Fruit fly (Drosophila melanogaster) whole organism, adult: ENCODE results near the gene CG4766.

ENCODE experiments used
- CG11617 ChIP-seq: fragments of 200-800 bp; sonication (Bioruptor generic); optimal IDR thresholded peaks from 2 replicates; lab custom pipeline; 2017; ENCODE audit warnings: mild to moderate bottlenecking, missing biosample characterization, missing genetic modification reagents, missing genetic modification characterization
- CG12768 ChIP-seq: fragments of 200-800 bp; sonication (Bioruptor generic); optimal IDR thresholded peaks from 2 replicates; lab custom pipeline; 2017; ENCODE audit warnings: missing biosample characterization, missing genetic modification characterization, mild to moderate bottlenecking, moderate library complexity, missing genetic modification reagents
- CG14711 ChIP-seq: fragments of 200-800 bp; sonication (Bioruptor generic); optimal IDR thresholded peaks from 2 replicates; lab custom pipeline; 2018; ENCODE audit warnings: missing biosample characterization, mild to moderate bottlenecking, missing genetic modification characterization, moderate library complexity
- CG1620 ChIP-seq: fragments of 200-800 bp; sonication (Bioruptor generic); optimal IDR thresholded peaks from 2 replicates; lab custom pipeline; 2016; ENCODE audit warnings: missing biosample characterization, missing genetic modification characterization
- CG33017 ChIP-seq: fragments of 200-800 bp; sonication (Bioruptor generic); optimal IDR thresholded peaks from 2 replicates; lab custom pipeline; 2018; ENCODE audit warnings: missing biosample characterization, mild to moderate bottlenecking, missing genetic modification characterization, moderate library complexity
- CG5204 ChIP-seq: fragments of 200-800 bp; sonication (Bioruptor generic); optimal IDR thresholded peaks from 2 replicates; lab custom pipeline; 2016; ENCODE audit warnings: missing biosample characterization, missing genetic modification characterization
- CG7045 ChIP-seq: fragments of 200-800 bp; sonication (Bioruptor generic); optimal IDR thresholded peaks from 2 replicates; lab custom pipeline; 2017; ENCODE audit warnings: missing biosample characterization, mild to moderate bottlenecking, missing genetic modification characterization
- CG7101 ChIP-seq: fragments of 200-800 bp; sonication (Bioruptor generic); optimal IDR thresholded peaks from 2 replicates; lab custom pipeline; 2018; ENCODE audit warnings: missing biosample characterization, mild to moderate bottlenecking, missing genetic modification characterization, moderate library complexity
- Clk ChIP-seq: fragments of 200-800 bp; sonication (Bioruptor generic); optimal IDR thresholded peaks from 2 replicates; lab custom pipeline; 2017; ENCODE audit warnings: missing biosample characterization, missing genetic modification characterization
- Crg-1 ChIP-seq: fragments of 200-800 bp; sonication (Bioruptor generic); optimal IDR thresholded peaks from 2 replicates; lab custom pipeline; 2016; ENCODE audit warnings: missing biosample characterization, missing genetic modification characterization
- Hr96 ChIP-seq: fragments of 200-800 bp; sonication (Bioruptor generic); optimal IDR thresholded peaks from 2 replicates; lab custom pipeline; 2016; ENCODE audit warnings: missing biosample characterization, missing genetic modification characterization
- Mnt ChIP-seq: fragments of 200-800 bp; sonication (Bioruptor generic); optimal IDR thresholded peaks from 2 replicates; lab custom pipeline; 2016; ENCODE audit warnings: missing biosample characterization, mild to moderate bottlenecking, missing genetic modification characterization
- bab1 ChIP-seq: fragments of 200-800 bp; sonication (Bioruptor generic); optimal IDR thresholded peaks from 3 replicates; lab custom pipeline; 2019; ENCODE audit warnings: missing biosample characterization, mild to moderate bottlenecking, missing genetic modification characterization, moderate library complexity
- cic ChIP-seq: fragments of 200-800 bp; sonication (Bioruptor generic); optimal IDR thresholded peaks from 2 replicates; lab custom pipeline; 2017; ENCODE audit warnings: missing biosample characterization, mild to moderate bottlenecking, missing genetic modification characterization, moderate library complexity
- cnc ChIP-seq, 2 experiments: fragments of >200 bp; optimal IDR thresholded peaks; 2 replicates each; lab custom pipeline; 2017
- kay ChIP-seq: fragments of 200-800 bp; sonication (Bioruptor generic); peaks from one replicate; lab custom pipeline; 2016; ENCODE audit warnings: missing biosample characterization, missing genetic modification characterization, borderline replicate concordance
- ovo ChIP-seq: fragments of 200-800 bp; sonication (Bioruptor generic); optimal IDR thresholded peaks from 2 replicates; lab custom pipeline; 2016; ENCODE audit warnings: missing biosample characterization, missing genetic modification characterization
- pad ChIP-seq: fragments of 200-800 bp; sonication (Bioruptor generic); optimal IDR thresholded peaks from 3 replicates; lab custom pipeline; 2017; ENCODE audit warnings: missing biosample characterization, missing genetic modification characterization, mild to moderate bottlenecking, moderate library complexity, missing genetic modification reagents
- tj ChIP-seq: fragments of 200-800 bp; sonication (Bioruptor generic); optimal IDR thresholded peaks from 3 replicates; lab custom pipeline; 2017; ENCODE audit warnings: missing biosample characterization, mild to moderate bottlenecking, missing genetic modification characterization, moderate library complexity
- toe ChIP-seq: fragments of 200-800 bp; sonication (Bioruptor generic); optimal IDR thresholded peaks from 2 replicates; lab custom pipeline; 2016; ENCODE audit warnings: missing biosample characterization, missing genetic modification characterization

The CG4766 gene

dm6 chrX:6031692-6032091 is 31.1 kb upstream of the CG4766 start:
- TF ChIP-seq cic (GFP tag; lab: Kevin White, UChicago) (no peak), pad (GFP tag; lab: Kevin White, UChicago) (no peak), cnc (optimal IDR thresholded peaks at IDR 0.05; lab: Kevin White, UChicago) (no peak), toe (GFP tag; lab: Kevin White, UChicago) (no peak), CG33017 (tag; lab: Kevin White, UChicago) (no peak), ovo (GFP tag; lab: Kevin White, UChicago) (no peak)

- no peak for TF ChIP-seq kay
- TF ChIP-seq pad (GFP tag; lab: Kevin White, UChicago) = no peak
- no peak for TF ChIP-seq CG11617
- no peak for TF ChIP-seq cnc (optimal IDR thresholded peaks at IDR 0.05; lab: Kevin White, UChicago)
- no peak for TF ChIP-seq Hr96 (GFP tag; lab: Kevin White, UChicago)
- no peak for TF ChIP-seq CG33017 (tag; lab: Kevin White, UChicago)
- no peak for TF ChIP-seq Crg-1 (GFP tag; lab: Kevin White, UChicago)
- no peak for TF ChIP-seq CG1620 (GFP tag; lab: Kevin White, UChicago)
- TF ChIP-seq toe (GFP tag; lab: Kevin White, UChicago) = no peak
- no peak for TF ChIP-seq CG14711 (tag; lab: Kevin White, UChicago)
These were observed 30.0 kb upstream of the CG4766 start for dm6 chrX:6030593-6030992.

dm6 chrX:6030010-6030409 is 29.4 kb upstream of the CG4766 start:
- TF ChIP-seq CG7101 = no peak
- TF ChIP-seq CG1620 (GFP tag; lab: Kevin White, UChicago) = no peak
- no peak for TF ChIP-seq CG5204
- no peak for TF ChIP-seq cnc (optimal IDR thresholded peaks at IDR 0.05; lab: Kevin White, UChicago)
- TF ChIP-seq Clk (GFP tag; lab: Kevin White, UChicago) = no peak
- no peak for TF ChIP-seq tj (GFP tag; lab: Kevin White, UChicago)
- no peak for TF ChIP-seq CG7045 (GFP tag; lab: Kevin White, UChicago)
- no peak for TF ChIP-seq toe (GFP tag; lab: Kevin White, UChicago)
- TF ChIP-seq Hr96 (GFP tag; lab: Kevin White, UChicago) = no peak

DNA sequence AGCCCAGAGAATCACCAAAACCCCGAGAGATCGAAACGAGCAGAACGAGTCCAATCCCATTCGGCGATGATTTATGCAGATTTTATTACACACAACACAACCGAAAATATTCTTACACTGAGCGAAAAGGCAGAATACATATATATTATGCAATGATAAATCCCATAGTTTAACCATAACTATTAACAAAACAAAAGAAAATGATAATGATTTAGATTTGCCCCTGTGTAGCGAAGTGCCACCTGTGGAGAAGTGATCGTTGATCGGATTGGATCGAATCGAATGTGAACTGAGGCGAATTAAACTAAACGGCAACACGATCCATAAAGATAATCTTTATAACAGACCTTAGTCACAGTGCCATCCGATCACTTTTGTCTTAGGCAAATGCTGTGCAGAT is 28.4 kb upstream of the CG4766 start:
- TF ChIP-seq kay = no peak
- TF ChIP-seq pad (GFP tag; lab: Kevin White, UChicago) = no peak
- TF ChIP-seq tj (GFP tag; lab: Kevin White, UChicago) = no peak
- no peak for TF ChIP-seq Clk (GFP tag; lab: Kevin White, UChicago)
- no peak for TF ChIP-seq CG33017 (tag; lab: Kevin White, UChicago)
- TF ChIP-seq Mnt (GFP tag; lab: Kevin White, UChicago) = no peak
- TF ChIP-seq toe (GFP tag; lab: Kevin White, UChicago) = no peak
- TF ChIP-seq cnc (optimal IDR thresholded peaks at IDR 0.05; lab: Kevin White, UChicago) = no peak
- TF ChIP-seq Crg-1 (GFP tag; lab: Kevin White, UChicago) = no peak
- no peak for TF ChIP-seq CG5204
- no peak for TF ChIP-seq CG11617

dm6 chrX:6027846-6028245 is 27.2 kb upstream of the CG4766 start:
- TF ChIP-seq pad (GFP tag; lab: Kevin White, UChicago) (no peak), Hr96 (GFP tag; lab: Kevin White, UChicago) (no peak), CG7045 (GFP tag; lab: Kevin White, UChicago) (no peak), CG7101 (no peak), CG1620 (GFP tag; lab: Kevin White, UChicago) (no peak), ovo (GFP tag; lab: Kevin White, UChicago) (no peak), toe (GFP tag; lab: Kevin White, UChicago) (no peak), CG12768 (GFP tag; lab: Kevin White, UChicago) (no peak), bab1 (GFP tag; lab: Kevin White, UChicago) (no peak), CG33017 (tag; lab: Kevin White, UChicago) (no peak), kay (no peak), Mnt (GFP tag; lab: Kevin White, UChicago) (no peak), CG5204 (no peak)

DNA sequence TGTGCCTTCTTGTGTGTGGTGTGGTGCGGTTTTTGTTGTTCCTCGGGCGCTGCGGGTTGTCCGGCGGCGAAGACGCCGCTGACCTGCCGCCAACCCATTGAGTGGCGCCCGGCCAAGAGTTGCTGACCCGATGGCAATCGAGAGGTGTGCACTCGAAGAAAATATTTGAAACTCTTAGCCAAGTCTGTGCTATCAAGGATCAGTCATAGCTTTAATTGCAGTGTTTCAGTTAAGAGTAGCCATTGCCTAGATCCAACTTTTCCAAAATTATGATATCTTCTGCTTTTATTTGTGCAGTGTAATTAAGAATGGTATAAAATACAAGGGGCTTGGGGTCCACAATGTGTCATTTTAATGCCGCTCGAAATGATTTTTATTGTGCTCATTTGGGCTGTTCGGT is 24.0 kb upstream of the CG4766 start:
- no peak for TF ChIP-seq ovo (GFP tag; lab: Kevin White, UChicago)
- TF ChIP-seq CG7045 (GFP tag; lab: Kevin White, UChicago) = no peak
- TF ChIP-seq CG11617 = no peak
- no peak for TF ChIP-seq tj (GFP tag; lab: Kevin White, UChicago)
- no peak for TF ChIP-seq CG1620 (GFP tag; lab: Kevin White, UChicago)
- no peak for TF ChIP-seq bab1 (GFP tag; lab: Kevin White, UChicago)
- TF ChIP-seq CG12768 (GFP tag; lab: Kevin White, UChicago) = no peak
- TF ChIP-seq CG7101 = no peak
- no peak for TF ChIP-seq toe (GFP tag; lab: Kevin White, UChicago)
- no peak for TF ChIP-seq pad (GFP tag; lab: Kevin White, UChicago)
- TF ChIP-seq cnc (optimal IDR thresholded peaks at IDR 0.05; lab: Kevin White, UChicago) = no peak
- no peak for TF ChIP-seq CG5204

dm6 chrX:6022090-6022489 is 21.5 kb upstream of the CG4766 start:
- TF ChIP-seq CG7101 (no peak), bab1 (GFP tag; lab: Kevin White, UChicago) (no peak), CG11617 (no peak), Crg-1 (GFP tag; lab: Kevin White, UChicago) (no peak), CG12768 (GFP tag; lab: Kevin White, UChicago) (no peak), ovo (GFP tag; lab: Kevin White, UChicago) (no peak), CG1620 (GFP tag; lab: Kevin White, UChicago) (no peak), CG5204 (no peak), cic (GFP tag; lab: Kevin White, UChicago) (no peak), CG33017 (tag; lab: Kevin White, UChicago) (no peak), Mnt (GFP tag; lab: Kevin White, UChicago) (no peak), Hr96 (GFP tag; lab: Kevin White, UChicago) (no peak), pad (GFP tag; lab: Kevin White, UChicago) (no peak), toe (GFP tag; lab: Kevin White, UChicago) (no peak), cnc (optimal IDR thresholded peaks at IDR 0.05; lab: Kevin White, UChicago) (no peak), CG7045 (GFP tag; lab: Kevin White, UChicago) (no peak), kay (no peak), tj (GFP tag; lab: Kevin White, UChicago) (no peak), CG14711 (tag; lab: Kevin White, UChicago) (no peak)
